Worm (Caenorhabditis elegans) whole organism, L1 larva: ENCODE results near the gene fnip-2.
A peak's percentile ranks its signal among the peaks of the same experiment; 100 is the strongest.
"Not testable (repeated sequence)": the region's sequence is repeated elsewhere in the genome, so short reads cannot be mapped to it uniquely, and the experiment has no call there.

ENCODE experiments used
- C04F5.9 ChIP-seq: sonication (generic microtip); optimal IDR thresholded peaks from 2 replicates; lab custom pipeline; 2016; ENCODE audit warnings: missing genetic modification characterization, missing compliant biosample characterization
- C34B4.2 ChIP-seq: sonication (generic microtip); optimal IDR thresholded peaks from 2 replicates; lab custom pipeline; 2017; ENCODE audit warnings: mild to moderate bottlenecking, missing genetic modification characterization, missing compliant biosample characterization
- Y116A8C.19 ChIP-seq: sonication (generic microtip); optimal IDR thresholded peaks from 2 replicates; lab custom pipeline; 2016; ENCODE audit warnings: missing compliant biosample characterization, missing genetic modification characterization, borderline replicate concordance
- aha-1 ChIP-seq: fragments of 150-350 bp; optimal IDR thresholded peaks from 2 replicates; lab custom pipeline; 2014; ENCODE audit warnings: missing biosample characterization, missing genetic modification characterization
- aly-2 ChIP-seq: fragments of 150-350 bp; optimal IDR thresholded peaks from 2 replicates; lab custom pipeline; 2014; ENCODE audit warnings: missing biosample characterization, missing genetic modification characterization
- ama-1 ChIP-seq: fragments of 150-350 bp; optimal IDR thresholded peaks from 2 replicates; lab custom pipeline; 2014
- blmp-1 ChIP-seq: fragments of 150-350 bp; optimal IDR thresholded peaks from 2 replicates; lab custom pipeline; 2014; ENCODE audit warnings: missing biosample characterization, missing genetic modification characterization
- ceh-88 ChIP-seq: fragments of 200-800 bp; sonication (Bioruptor generic); IDR thresholded peaks from 2 replicates; pipeline ENCODE4 v1.3.6; 2022; ENCODE audit warnings: missing genetic modification characterization, missing compliant biosample characterization
- ceh-90 ChIP-seq: sonication (generic microtip); optimal IDR thresholded peaks from 2 replicates; lab custom pipeline; 2016; ENCODE audit warnings: missing genetic modification characterization, missing compliant biosample characterization
- dpl-1 ChIP-seq, 3 experiments: fragments of 150-350 bp in 2 of 3; sonication (generic microtip) in 1 of 3; optimal IDR thresholded peaks; 2 replicates each; lab custom pipeline; 2014 to 2017; ENCODE audit warnings: missing biosample characterization in 3 of 3, missing genetic modification characterization in 3 of 3, missing genetic modification reagents in 3 of 3
- dsc-1 ChIP-seq: sonication (generic microtip); optimal IDR thresholded peaks from 2 replicates; lab custom pipeline; 2016; ENCODE audit warnings: mild to moderate bottlenecking, missing genetic modification characterization, missing compliant biosample characterization
- efl-1 ChIP-seq, 4 experiments: fragments of 150-350 bp; optimal IDR thresholded peaks in 3 of 4; peaks in 1 of 4; 1 replicate in 1 of 4; 2 replicates in 3 of 4; lab custom pipeline; 2014; ENCODE audit warnings: missing biosample characterization in 2 of 4, missing genetic modification characterization in 2 of 4, missing genetic modification reagents in 2 of 4
- efl-3 ChIP-seq: fragments of 200-800 bp; sonication (Bioruptor generic); optimal IDR thresholded peaks from 2 replicates; lab custom pipeline; 2018; ENCODE audit warnings: mild to moderate bottlenecking, missing genetic modification characterization, missing compliant biosample characterization
- egl-27 ChIP-seq, 2 experiments: fragments of 150-350 bp in 1 of 2; sonication (generic microtip); optimal IDR thresholded peaks; 3 replicates each; lab custom pipeline; 2017 to 2018; ENCODE audit warnings: missing biosample characterization in 2 of 2, missing genetic modification characterization in 2 of 2, missing genetic modification reagents in 2 of 2
- fkh-10 ChIP-seq: sonication (generic microtip); optimal IDR thresholded peaks from 2 replicates; lab custom pipeline; 2017; ENCODE audit warnings: missing biosample characterization, missing genetic modification reagents, missing genetic modification characterization
- irx-1 ChIP-seq: sonication (generic microtip); optimal IDR thresholded peaks from 2 replicates; lab custom pipeline; 2016; ENCODE audit warnings: missing genetic modification characterization, missing compliant biosample characterization
- jun-1 ChIP-seq: fragments of 150-350 bp; optimal IDR thresholded peaks from 2 replicates; lab custom pipeline; 2014; ENCODE audit warnings: missing biosample characterization, missing genetic modification reagents, missing genetic modification characterization
- lin-13 ChIP-seq: fragments of 150-350 bp; optimal IDR thresholded peaks from 2 replicates; lab custom pipeline; 2014; ENCODE audit warnings: missing biosample characterization, missing genetic modification reagents, missing genetic modification characterization
- lin-39 ChIP-seq: fragments of 150-350 bp; optimal IDR thresholded peaks from 2 replicates; lab custom pipeline; 2014; ENCODE audit warnings: missing biosample characterization, missing genetic modification reagents, missing genetic modification characterization
- lsy-2 ChIP-seq, 2 experiments: fragments of 150-350 bp; optimal IDR thresholded peaks; 2 replicates each; lab custom pipeline; 2014; ENCODE audit warnings: missing biosample characterization in 2 of 2, missing genetic modification characterization in 2 of 2
- mab-9 ChIP-seq: fragments of 200-800 bp; sonication (Bioruptor generic); IDR thresholded peaks from 2 replicates; pipeline ENCODE4 v1.3.6; 2022; ENCODE audit warnings: missing genetic modification reagents, missing genetic modification characterization, missing compliant biosample characterization
- mdl-1 ChIP-seq, 2 experiments: fragments of 150-350 bp; optimal IDR thresholded peaks; 2 replicates each; lab custom pipeline; 2014 to 2017; ENCODE audit warnings: missing biosample characterization in 2 of 2, missing genetic modification characterization in 2 of 2, inconsistent platforms in 1 of 2
- mep-1 ChIP-seq: fragments of 150-350 bp; optimal IDR thresholded peaks from 2 replicates; lab custom pipeline; 2014; ENCODE audit warnings: missing biosample characterization, missing genetic modification characterization
- nhr-12 ChIP-seq: sonication (generic microtip); optimal IDR thresholded peaks from 2 replicates; lab custom pipeline; 2017; ENCODE audit warnings: missing biosample characterization, missing genetic modification characterization
- nhr-19 ChIP-seq: fragments of 200-800 bp; sonication (Bioruptor generic); conservative IDR thresholded peaks from 2 replicates; pipeline ENCODE4 v1.3.6; 2022; ENCODE audit warnings: missing genetic modification characterization, missing compliant biosample characterization
- nhr-20 ChIP-seq: sonication (generic microtip); optimal IDR thresholded peaks from 2 replicates; lab custom pipeline; 2016; ENCODE audit warnings: mild to moderate bottlenecking, missing genetic modification characterization, missing compliant biosample characterization
- nhr-237 ChIP-seq: fragments of 150-350 bp; optimal IDR thresholded peaks from 2 replicates; lab custom pipeline; 2014; ENCODE audit warnings: missing biosample characterization, missing genetic modification characterization
- nhr-28 ChIP-seq: fragments of 150-350 bp; optimal IDR thresholded peaks from 2 replicates; lab custom pipeline; 2014; ENCODE audit warnings: missing biosample characterization, missing genetic modification characterization
- nhr-71 ChIP-seq: sonication (generic microtip); optimal IDR thresholded peaks from 2 replicates; lab custom pipeline; 2016; ENCODE audit warnings: mild to moderate bottlenecking, missing genetic modification characterization, moderate library complexity, missing compliant biosample characterization
- nhr-77 ChIP-seq: fragments of 150-350 bp; optimal IDR thresholded peaks from 2 replicates; lab custom pipeline; 2014; ENCODE audit warnings: missing biosample characterization, missing genetic modification characterization
- nhr-85 ChIP-seq: sonication (generic microtip); peaks from one replicate; lab custom pipeline; 2016; ENCODE audit warnings: missing genetic modification characterization, inconsistent platforms, missing compliant biosample characterization
- nhr-90 ChIP-seq: sonication (generic microtip); optimal IDR thresholded peaks from 2 replicates; lab custom pipeline; 2016; ENCODE audit warnings: mild to moderate bottlenecking, missing genetic modification characterization, missing compliant biosample characterization; ENCODE audit not compliant: poor library complexity
- pag-3 ChIP-seq: sonication (generic microtip); optimal IDR thresholded peaks from 2 replicates; lab custom pipeline; 2017; ENCODE audit warnings: missing genetic modification characterization, mild to moderate bottlenecking, missing compliant biosample characterization, antibody characterized with exemption, borderline replicate concordance; ENCODE audit not compliant: insufficient read depth
- pqm-1 ChIP-seq: sonication (generic microtip); optimal IDR thresholded peaks from 3 replicates; lab custom pipeline; 2017; ENCODE audit warnings: missing biosample characterization, missing genetic modification characterization
- rnt-1 ChIP-seq: sonication (generic microtip); optimal IDR thresholded peaks from 2 replicates; lab custom pipeline; 2016; ENCODE audit warnings: mild to moderate bottlenecking, missing genetic modification characterization, moderate library complexity, missing compliant biosample characterization
- skn-1 ChIP-seq: fragments of 150-350 bp; optimal IDR thresholded peaks from 2 replicates; lab custom pipeline; 2014; ENCODE audit warnings: missing biosample characterization, missing genetic modification characterization
- snpc-4 ChIP-seq: fragments of 150-350 bp; optimal IDR thresholded peaks from 2 replicates; lab custom pipeline; 2014; ENCODE audit warnings: missing biosample characterization, missing genetic modification characterization
- sox-4 ChIP-seq: sonication (generic microtip); optimal IDR thresholded peaks from 2 replicates; lab custom pipeline; 2016; ENCODE audit warnings: missing genetic modification characterization, missing compliant biosample characterization
- sptf-1 ChIP-seq: fragments of 150-350 bp; optimal IDR thresholded peaks from 2 replicates; lab custom pipeline; 2014; ENCODE audit warnings: missing biosample characterization, missing genetic modification characterization
- swsn-7 ChIP-seq: sonication (generic microtip); optimal IDR thresholded peaks from 2 replicates; lab custom pipeline; 2016; ENCODE audit warnings: missing genetic modification characterization, missing compliant biosample characterization
- tbx-2 ChIP-seq: sonication (generic microtip); optimal IDR thresholded peaks from 2 replicates; lab custom pipeline; 2016; ENCODE audit warnings: missing genetic modification characterization, missing compliant biosample characterization
- unc-130 ChIP-seq: fragments of 150-350 bp; optimal IDR thresholded peaks from 2 replicates; lab custom pipeline; 2017; ENCODE audit warnings: missing biosample characterization, missing genetic modification characterization, inconsistent platforms
- unc-62 ChIP-seq: fragments of 150-350 bp; optimal IDR thresholded peaks from 2 replicates; lab custom pipeline; 2014; ENCODE audit warnings: missing biosample characterization, missing genetic modification reagents, missing genetic modification characterization
- unc-86 ChIP-seq: sonication (generic microtip); optimal IDR thresholded peaks from 2 replicates; lab custom pipeline; 2016; ENCODE audit warnings: missing genetic modification characterization, missing compliant biosample characterization
- xbp-1 ChIP-seq: sonication (generic microtip); optimal IDR thresholded peaks from 2 replicates; lab custom pipeline; 2016; ENCODE audit warnings: missing genetic modification characterization, missing compliant biosample characterization
- zip-4 ChIP-seq: fragments of 200-800 bp; sonication (Bioruptor generic); optimal IDR thresholded peaks from 2 replicates; lab custom pipeline; 2018; ENCODE audit warnings: mild to moderate bottlenecking, missing genetic modification characterization, moderate library complexity, missing compliant biosample characterization
- ztf-11 ChIP-seq, 2 experiments: sonication (generic microtip); optimal IDR thresholded peaks; 2 replicates each; lab custom pipeline; 2016 to 2017; ENCODE audit warnings: missing genetic modification characterization in 2 of 2, missing biosample characterization in 1 of 2, missing compliant biosample characterization in 1 of 2

The fnip-2 gene

DNA sequence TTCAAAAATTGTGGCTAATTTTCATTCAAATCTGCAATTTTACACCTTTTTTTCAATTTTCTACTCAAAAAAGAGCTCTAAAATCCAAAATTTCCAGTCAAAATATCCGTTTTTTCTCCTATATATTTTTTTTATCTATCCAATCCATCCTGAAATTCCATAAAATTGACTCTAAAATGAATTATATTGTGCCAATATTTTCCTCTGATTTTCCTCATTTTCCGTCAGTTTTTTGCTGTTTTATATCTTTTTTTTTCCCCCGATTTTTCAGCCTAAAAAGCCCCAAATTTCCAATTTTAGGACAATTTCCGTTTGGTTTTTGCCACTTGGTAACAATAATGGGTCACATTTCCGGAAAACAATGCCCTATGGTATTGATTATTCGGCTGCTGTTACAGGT lies 23.9 kb upstream of the fnip-2 start, which contains the start of gene Y71G10AR.4:
Y71G10AR.4 (plus strand) TSS at position 301 of the 400 bp plus-strand sequence.
- TF ChIP-seq nhr-85 (tag; lab: Kevin White, UChicago) (peak; percentile 42), efl-1 (optimal IDR thresholded peaks at IDR 0.05; lab: Kevin White, UChicago) (no peak), efl-1 (GFP tag; optimal IDR thresholded peaks at IDR 0.05 in 1 of 2; lab: Kevin White, UChicago) (peak in 1 of 2 experiments; percentile 58), Y116A8C.19 (tag; lab: Kevin White, UChicago) (no peak)

DNA sequence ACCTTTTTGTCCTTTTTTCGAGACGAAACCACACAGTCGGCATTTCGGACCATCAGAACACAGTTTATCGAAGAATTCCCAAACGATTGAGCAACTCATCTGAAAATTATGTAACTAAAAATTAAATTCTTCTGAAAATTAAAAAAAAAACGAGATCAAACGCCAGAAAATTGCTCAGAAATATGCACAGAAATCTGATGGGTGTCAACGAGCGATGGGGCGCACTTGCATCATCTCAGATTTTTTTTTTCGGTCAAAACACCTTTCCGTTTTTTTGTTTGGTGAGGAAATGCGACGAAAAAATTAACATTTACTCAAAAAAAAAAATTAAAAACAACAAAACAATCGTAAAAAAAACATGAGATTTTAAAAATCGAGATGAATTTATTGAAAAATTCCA lies 5.9 kb upstream of the fnip-2 start, which contains the start of gene T04C4.3:
T04C4.3 (minus strand) TSS at position 101 of the 400 bp plus-strand sequence.
- not testable (repeated sequence) for TF ChIP-seq C04F5.9 (tag; lab: Kevin White, UChicago); mdl-1 (tag; optimal IDR thresholded peaks at IDR 0.05; lab: Kevin White, UChicago); egl-27 (tag; optimal IDR thresholded peaks at IDR 0.05; lab: Kevin White, UChicago)

DNA sequence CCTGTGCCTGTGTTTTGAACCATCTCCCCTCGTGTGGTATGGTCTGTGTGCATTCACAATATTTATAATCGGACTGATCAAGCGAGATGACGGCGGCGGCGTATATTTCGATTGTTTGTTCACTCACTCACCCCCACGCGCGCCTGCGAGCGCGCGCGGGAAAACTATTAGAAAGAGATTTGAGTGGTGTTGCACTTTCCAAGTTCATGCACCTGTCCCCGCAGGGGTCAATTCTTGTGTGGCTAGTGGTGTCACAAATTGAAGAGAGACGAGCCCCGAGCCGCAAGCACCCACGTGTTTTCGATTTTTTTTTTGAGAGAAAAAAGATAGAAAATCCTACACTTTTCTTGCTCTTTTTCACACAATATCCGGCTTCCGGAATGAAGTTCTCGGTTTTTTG lies 5.4 kb upstream of the fnip-2 start:
- TF ChIP-seq swsn-7 (no peak), unc-86 (no peak), jun-1 (tag; lab: Kevin White, UChicago) (no peak), efl-1 (optimal IDR thresholded peaks at IDR 0.05; lab: Kevin White, UChicago) (peak in 1 of 2 experiments; percentile 2), efl-1 (GFP tag; optimal IDR thresholded peaks at IDR 0.05 in 1 of 2; lab: Kevin White, UChicago) (peak in 1 of 2 experiments; percentile 51), snpc-4 (tag; lab: Kevin White, UChicago) (no peak), nhr-77 (tag; lab: Kevin White, UChicago) (no peak), lin-39 (tag; lab: Kevin White, UChicago) (peak; percentile 11), nhr-237 (tag; lab: Kevin White, UChicago) (no peak), unc-62 (GFP tag; lab: Kevin White, UChicago) (no peak), sox-4 (tag; lab: Kevin White, UChicago) (no peak), nhr-19 (GFP tag; lab: Robert Waterston, UW) (no peak; the same call in 1 of the 2 replicates), ztf-11 (tag; optimal IDR thresholded peaks at IDR 0.05; lab: Kevin White, UChicago) (no peak), aly-2 (tag; lab: Kevin White, UChicago) (no peak), egl-27 (tag; optimal IDR thresholded peaks at IDR 0.05; lab: Kevin White, UChicago) (no peak), tbx-2 (tag; lab: Kevin White, UChicago) (peak; percentile 38), skn-1 (tag; lab: Kevin White, UChicago) (peak; percentile 41), C04F5.9 (tag; lab: Kevin White, UChicago) (no peak), xbp-1 (tag; lab: Kevin White, UChicago) (no peak), efl-3 (GFP tag; lab: Kevin White, UChicago) (no peak), fkh-10 (no peak), C34B4.2 (tag; lab: Kevin White, UChicago) (no peak), lsy-2 (tag; optimal IDR thresholded peaks at IDR 0.05; lab: Kevin White, UChicago) (no peak), rnt-1 (peak; percentile 27), aha-1 (tag; lab: Kevin White, UChicago) (no peak), dpl-1 (GFP tag; optimal IDR thresholded peaks at IDR 0.05; lab: Kevin White, UChicago) (no peak), nhr-90 (no peak), dsc-1 (tag; lab: Kevin White, UChicago) (peak; percentile 37), ceh-90 (tag; lab: Kevin White, UChicago) (no peak), ceh-88 (no peak), nhr-12 (no peak), nhr-20 (tag; lab: Kevin White, UChicago) (peak; percentile 20), pag-3 (no peak), pqm-1 (tag; lab: Kevin White, UChicago) (no peak), ama-1 (lab: Kevin White, UChicago) (no peak), lin-13 (no peak), Y116A8C.19 (tag; lab: Kevin White, UChicago) (no peak), sptf-1 (tag; lab: Kevin White, UChicago) (no peak), nhr-71 (tag; lab: Kevin White, UChicago) (peak; percentile 52), unc-130 (tag; lab: Kevin White, UChicago) (peak; percentile 12), blmp-1 (tag; lab: Kevin White, UChicago) (no peak), nhr-28 (tag; lab: Kevin White, UChicago) (no peak), zip-4 (no peak), mep-1 (tag; lab: Kevin White, UChicago) (no peak), irx-1 (no peak), mab-9 (no peak), mdl-1 (tag; optimal IDR thresholded peaks at IDR 0.05; lab: Kevin White, UChicago) (peak in 1 of 2 experiments; percentile 61)
